Worm (Caenorhabditis elegans) whole organism, L1 larva: ENCODE measurements around the gene sra-26.

Experiments used
- alr-1 ChIP-seq: fragments of 200-800 bp; sonication (Bioruptor generic); optimal IDR thresholded peaks from 2 replicates; lab custom pipeline; 2018; ENCODE audit warnings: borderline replicate concordance, mild to moderate bottlenecking, missing genetic modification characterization, missing compliant biosample characterization
- egl-27 ChIP-seq, 2 experiments: fragments of 150-350 bp in 1 of 2; sonication (generic microtip); optimal IDR thresholded peaks; 3 replicates each; lab custom pipeline; 2017 to 2018; ENCODE audit warnings: missing biosample characterization in 2 of 2, missing genetic modification characterization in 2 of 2, missing genetic modification reagents in 2 of 2
- hpl-2 ChIP-seq: fragments of 150-350 bp; optimal IDR thresholded peaks from 2 replicates; lab custom pipeline; 2014; ENCODE audit warnings: missing biosample characterization, missing genetic modification reagents, missing genetic modification characterization
- mdl-1 ChIP-seq, 2 experiments: fragments of 150-350 bp; optimal IDR thresholded peaks; 2 replicates each; lab custom pipeline; 2014 to 2017; ENCODE audit warnings: missing biosample characterization in 2 of 2, missing genetic modification characterization in 2 of 2, inconsistent platforms in 1 of 2
- nhr-71 ChIP-seq: sonication (generic microtip); optimal IDR thresholded peaks from 2 replicates; lab custom pipeline; 2016; ENCODE audit warnings: mild to moderate bottlenecking, missing genetic modification characterization, moderate library complexity, missing compliant biosample characterization
- unc-62 ChIP-seq: fragments of 150-350 bp; optimal IDR thresholded peaks from 2 replicates; lab custom pipeline; 2014; ENCODE audit warnings: missing biosample characterization, missing genetic modification reagents, missing genetic modification characterization
- ztf-4 ChIP-seq: fragments of 150-350 bp; optimal IDR thresholded peaks from 2 replicates; lab custom pipeline; 2014; ENCODE audit warnings: missing biosample characterization, missing genetic modification characterization

ce11 chrII:6637854-6638253, 13.8 kb downstream of the sra-26 start:
- TF ChIP-seq mdl-1 (tag; optimal IDR thresholded peaks at IDR 0.05; lab: Kevin White, UChicago) (no peak), unc-62 (GFP tag; lab: Kevin White, UChicago) (no peak), hpl-2 (GFP tag; lab: Kevin White, UChicago) (no peak), ztf-4 (tag; lab: Kevin White, UChicago) (no peak), alr-1 (tag; lab: Kevin White, UChicago) (no peak), nhr-71 (tag; lab: Kevin White, UChicago) (no peak), egl-27 (tag; optimal IDR thresholded peaks at IDR 0.05; lab: Kevin White, UChicago) (no peak)
